Comparison of ENCODE assay signal across 1 fruit fly cellular context in genomic region chr2L:19884444-19884843, dm6.
TF ChIP-seq lines count a peak whose summit lies in the region.

No protein-coding gene starts in this region.

TF ChIP-seq in whole organism, embryonic, 481 proteins besides CTCF, POLR2A, EP300 and RAD21 (continued from another document and continues in another):
- TF ChIP-seq disco-r (GFP tag; optimal IDR thresholded peaks at IDR 0.05; lab: Kevin White, UChicago) (no peak), eyg (GFP tag; optimal IDR thresholded peaks at IDR 0.05; lab: Kevin White, UChicago) (no peak), tap (tag; optimal IDR thresholded peaks at IDR 0.05; lab: Kevin White, UChicago) (peak; percentile 48), ATbp (GFP tag; optimal IDR thresholded peaks at IDR 0.05; lab: Kevin White, UChicago) (peak; percentile 45), Drgx (GFP tag; IDR thresholded peaks at IDR 0.05; lab: Robert Waterston, UW) (peak; percentile 65), CG10274 (GFP tag; optimal IDR thresholded peaks at IDR 0.05; lab: Kevin White, UChicago) (no peak), lab (GFP tag; optimal IDR thresholded peaks at IDR 0.05; lab: Kevin White, UChicago) (peak; percentile 25), ewg (GFP tag; optimal IDR thresholded peaks at IDR 0.05; lab: Kevin White, UChicago) (peak; percentile 21), CG8924 (tag; optimal IDR thresholded peaks at IDR 0.05; lab: Kevin White, UChicago) (peak; percentile 36), Ets97D (GFP tag; optimal IDR thresholded peaks at IDR 0.05; lab: Kevin White, UChicago) (no peak), sna (GFP tag; IDR thresholded peaks at IDR 0.05; lab: Robert Waterston, UW; ENCODE audit: partially characterized antibody) (no peak), Bteb2 (GFP tag; optimal IDR thresholded peaks at IDR 0.05; lab: Kevin White, UChicago) (no peak), grn (GFP tag; optimal IDR thresholded peaks at IDR 0.05; lab: Kevin White, UChicago) (peak; percentile 5), CG9609 (GFP tag; optimal IDR thresholded peaks at IDR 0.05; lab: Kevin White, UChicago) (no peak), Rfx (GFP tag; IDR thresholded peaks at IDR 0.05; lab: Robert Waterston, UW) (no peak), CG30020 (tag; optimal IDR thresholded peaks at IDR 0.05; lab: Kevin White, UChicago) (no peak), pum (GFP tag; optimal IDR thresholded peaks at IDR 0.05; lab: Kevin White, UChicago) (peak; percentile 44), Eip74EF (GFP tag; optimal IDR thresholded peaks at IDR 0.05; lab: Kevin White, UChicago) (peak in 1 of 2 experiments; percentile 12), Dll (GFP tag; IDR thresholded peaks at IDR 0.05; lab: Robert Waterston, UW; ENCODE audit: partially characterized antibody) (no peak), Trl (optimal IDR thresholded peaks at IDR 0.05; lab: Kevin White, UChicago) (no peak), Trl (GFP tag; optimal IDR thresholded peaks at IDR 0.05; lab: Kevin White, UChicago) (no peak), sim (GFP tag; IDR thresholded peaks at IDR 0.05; lab: Robert Waterston, UW) (no peak), CG18011 (GFP tag; optimal IDR thresholded peaks at IDR 0.05; lab: Kevin White, UChicago) (no peak), croc (GFP tag; conservative IDR thresholded peaks at IDR 0.05; lab: Robert Waterston, UW) (peak; percentile 38; the same call in 1 of the 3 replicates), dati (GFP tag; IDR thresholded peaks at IDR 0.05; lab: Robert Waterston, UW) (no peak), CG12299 (tag; optimal IDR thresholded peaks at IDR 0.05; lab: Kevin White, UChicago) (no peak), CG6272 (GFP tag; IDR thresholded peaks at IDR 0.05; lab: Robert Waterston, UW) (no peak), Gsc (GFP tag; IDR thresholded peaks at IDR 0.05; lab: Robert Waterston, UW) (no peak), vnd (GFP tag; IDR thresholded peaks at IDR 0.05; lab: Robert Waterston, UW; ENCODE audit: partially characterized antibody) (no peak), bcd (GFP tag; optimal IDR thresholded peaks at IDR 0.05; lab: Kevin White, UChicago) (peak; percentile 13), D (optimal IDR thresholded peaks at IDR 0.05; lab: Kevin White, UChicago) (no peak), D (GFP tag; optimal IDR thresholded peaks at IDR 0.05; lab: Kevin White, UChicago) (peak; percentile 47), slp2 (GFP tag; optimal IDR thresholded peaks at IDR 0.05; lab: Kevin White, UChicago) (no peak), BtbVII (GFP tag; optimal IDR thresholded peaks at IDR 0.05; lab: Kevin White, UChicago) (no peak), CG7928 (GFP tag; optimal IDR thresholded peaks at IDR 0.05; lab: Kevin White, UChicago) (no peak), sisA (GFP tag; IDR thresholded peaks at IDR 0.05; lab: Robert Waterston, UW) (0 out of 2 replicates have a peak, but pooled peaks have one; percentile 47), CG15269 (tag; optimal IDR thresholded peaks at IDR 0.05; lab: Kevin White, UChicago) (peak; percentile 9), az2 (GFP tag; optimal IDR thresholded peaks at IDR 0.05; lab: Kevin White, UChicago) (peak; percentile 26), CG6854 (GFP tag; optimal IDR thresholded peaks at IDR 0.05; lab: Kevin White, UChicago) (no peak), CG15514 (GFP tag; optimal IDR thresholded peaks at IDR 0.05; lab: Kevin White, UChicago) (no peak), otp (GFP tag; IDR thresholded peaks at IDR 0.05; lab: Robert Waterston, UW) (no peak), CG11398 (GFP tag; optimal IDR thresholded peaks at IDR 0.05; lab: Kevin White, UChicago) (no peak), yki (optimal IDR thresholded peaks at IDR 0.05; lab: Kevin White, UChicago) (no peak), ftz-f1 (GFP tag; optimal IDR thresholded peaks at IDR 0.05; lab: Kevin White, UChicago) (no peak), esg (GFP tag; conservative IDR thresholded peaks at IDR 0.05; lab: Robert Waterston, UW) (no peak), CG11085 (GFP tag; IDR thresholded peaks at IDR 0.05; lab: Robert Waterston, UW) (no peak), CG9727 (GFP tag; optimal IDR thresholded peaks at IDR 0.05; lab: Kevin White, UChicago) (no peak), crp (GFP tag; optimal IDR thresholded peaks at IDR 0.05; lab: Kevin White, UChicago) (no peak), corto (GFP tag; optimal IDR thresholded peaks at IDR 0.05; lab: Kevin White, UChicago) (no peak), ssp (GFP tag; IDR thresholded peaks at IDR 0.05; lab: Robert Waterston, UW) (no peak), CG13894 (tag; optimal IDR thresholded peaks at IDR 0.05; lab: Kevin White, UChicago) (no peak), pzg (GFP tag; optimal IDR thresholded peaks at IDR 0.05; lab: Kevin White, UChicago) (no peak), trem (tag; optimal IDR thresholded peaks at IDR 0.05; lab: Kevin White, UChicago) (peak; percentile 25), Fer3 (tag; optimal IDR thresholded peaks at IDR 0.05; lab: Kevin White, UChicago) (no peak), cwo (GFP tag; optimal IDR thresholded peaks at IDR 0.05; lab: Kevin White, UChicago) (no peak), NfI (GFP tag; optimal IDR thresholded peaks at IDR 0.05; lab: Kevin White, UChicago) (no peak), abd-A (tag; optimal IDR thresholded peaks at IDR 0.05; lab: Kevin White, UChicago) (no peak), klu (GFP tag; IDR thresholded peaks at IDR 0.05; lab: Robert Waterston, UW) (no peak), D19A (tag; optimal IDR thresholded peaks at IDR 0.05; lab: Kevin White, UChicago) (peak; percentile 42), bbx (GFP tag; IDR thresholded peaks at IDR 0.05; lab: Robert Waterston, UW; ENCODE audit: partially characterized antibody) (no peak), CG1024 (GFP tag; IDR thresholded peaks at IDR 0.05; lab: Robert Waterston, UW) (no peak), inv (GFP tag; IDR thresholded peaks at IDR 0.05; lab: Robert Waterston, UW; ENCODE audit: partially characterized antibody) (no peak), CG2712 (tag; optimal IDR thresholded peaks at IDR 0.05; lab: Kevin White, UChicago) (peak; percentile 74), mld (GFP tag; IDR thresholded peaks at IDR 0.05; lab: Robert Waterston, UW; ENCODE audit: partially characterized antibody) (no peak), Doc3 (GFP tag; IDR thresholded peaks at IDR 0.05; lab: Robert Waterston, UW; ENCODE audit: partially characterized antibody) (no peak), CG6689 (GFP tag; IDR thresholded peaks at IDR 0.05; lab: Robert Waterston, UW) (peak; percentile 39; the same call in 1 of the 2 replicates), fd102C (GFP tag; optimal IDR thresholded peaks at IDR 0.05; lab: Kevin White, UChicago) (no peak), Dip3 (GFP tag; optimal IDR thresholded peaks at IDR 0.05; lab: Kevin White, UChicago) (no peak), zfh1 (GFP tag; IDR thresholded peaks at IDR 0.05; lab: Robert Waterston, UW) (0 out of 3 replicates have a peak, but pooled peaks have one; percentile 12), tup (GFP tag; optimal IDR thresholded peaks at IDR 0.05; lab: Kevin White, UChicago) (no peak), CG1529 (GFP tag; optimal IDR thresholded peaks at IDR 0.05; lab: Kevin White, UChicago) (peak; percentile 3), CG34376 (GFP tag; optimal IDR thresholded peaks at IDR 0.05; lab: Kevin White, UChicago) (no peak), CG2678 (tag; optimal IDR thresholded peaks at IDR 0.05; lab: Kevin White, UChicago) (peak; percentile 54), dan (GFP tag; IDR thresholded peaks at IDR 0.05; lab: Robert Waterston, UW) (no peak), CG30403 (GFP tag; optimal IDR thresholded peaks at IDR 0.05; lab: Kevin White, UChicago) (peak; percentile 31), CG17912 (GFP tag; optimal IDR thresholded peaks at IDR 0.05; lab: Kevin White, UChicago) (no peak), CG11247 (GFP tag; IDR thresholded peaks at IDR 0.05; lab: Robert Waterston, UW) (no peak), Six4 (GFP tag; optimal IDR thresholded peaks at IDR 0.05; lab: Kevin White, UChicago) (peak; percentile 16), nmo (GFP tag; optimal IDR thresholded peaks at IDR 0.05; lab: Kevin White, UChicago) (peak; percentile 57), CG10979 (tag; optimal IDR thresholded peaks at IDR 0.05; lab: Kevin White, UChicago) (peak; percentile 73), E2f2 (GFP tag; IDR thresholded peaks at IDR 0.05; lab: Robert Waterston, UW) (no peak), CG4328 (GFP tag; optimal IDR thresholded peaks at IDR 0.05; lab: Kevin White, UChicago) (no peak), Med (GFP tag; lab: Kevin White, UChicago) (peak; percentile 24), exex (tag; optimal IDR thresholded peaks at IDR 0.05; lab: Kevin White, UChicago) (no peak), lola (GFP tag; optimal IDR thresholded peaks at IDR 0.05; lab: Kevin White, UChicago) (peak in 1 of 3 experiments; percentile 51), NC2α (GFP tag; optimal IDR thresholded peaks at IDR 0.05; lab: Kevin White, UChicago) (no peak), CG10321 (GFP tag; IDR thresholded peaks at IDR 0.05; lab: Robert Waterston, UW) (no peak), Aef1 (GFP tag; IDR thresholded peaks at IDR 0.05; lab: Robert Waterston, UW) (no peak), stc (GFP tag; IDR thresholded peaks at IDR 0.05; lab: Robert Waterston, UW) (0 out of 2 replicates have a peak, but pooled peaks have one; percentile 27), bab2 (GFP tag; optimal IDR thresholded peaks at IDR 0.05; lab: Kevin White, UChicago) (peak; percentile 10), CG15011 (GFP tag; optimal IDR thresholded peaks at IDR 0.05; lab: Kevin White, UChicago) (no peak), pita (GFP tag; optimal IDR thresholded peaks at IDR 0.05; lab: Kevin White, UChicago) (no peak), fu2 (GFP tag; optimal IDR thresholded peaks at IDR 0.05; lab: Kevin White, UChicago) (no peak), Dip2 (GFP tag; IDR thresholded peaks at IDR 0.05; lab: Robert Waterston, UW) (no peak), Sox100B (GFP tag; optimal IDR thresholded peaks at IDR 0.05; lab: Kevin White, UChicago) (peak; percentile 22), Atf3 (GFP tag; optimal IDR thresholded peaks at IDR 0.05; lab: Kevin White, UChicago) (no peak), CG14710 (tag; optimal IDR thresholded peaks at IDR 0.05; lab: Kevin White, UChicago) (peak; percentile 59), CG3281 (GFP tag; optimal IDR thresholded peaks at IDR 0.05; lab: Kevin White, UChicago) (no peak), CG17829 (tag; optimal IDR thresholded peaks at IDR 0.05; lab: Kevin White, UChicago) (peak; percentile 63), Meics (GFP tag; optimal IDR thresholded peaks at IDR 0.05; lab: Kevin White, UChicago) (no peak), CG16779 (GFP tag; IDR thresholded peaks at IDR 0.05; lab: Robert Waterston, UW) (no peak), CG9437 (GFP tag; optimal IDR thresholded peaks at IDR 0.05; lab: Kevin White, UChicago) (peak; percentile 32), CG3065 (GFP tag; optimal IDR thresholded peaks at IDR 0.05; lab: Kevin White, UChicago) (no peak), pan (optimal IDR thresholded peaks at IDR 0.05; lab: Kevin White, UChicago) (no peak), pan (GFP tag; optimal IDR thresholded peaks at IDR 0.05 in 1 of 2, IDR thresholded peaks at IDR 0.05 in 1 of 2) (no peak), CG2875 (GFP tag; optimal IDR thresholded peaks at IDR 0.05; lab: Kevin White, UChicago) (peak; percentile 42), jigr1 (GFP tag; IDR thresholded peaks at IDR 0.05; lab: Robert Waterston, UW) (no peak), CG9215 (GFP tag; IDR thresholded peaks at IDR 0.05; lab: Robert Waterston, UW) (no peak), CG6254 (GFP tag; optimal IDR thresholded peaks at IDR 0.05; lab: Kevin White, UChicago) (no peak), scrt (GFP tag; optimal IDR thresholded peaks at IDR 0.05; lab: Kevin White, UChicago) (no peak), CoRest (tag; optimal IDR thresholded peaks at IDR 0.05; lab: Kevin White, UChicago) (peak; percentile 45), Mad (GFP tag; optimal IDR thresholded peaks at IDR 0.05; lab: Kevin White, UChicago) (no peak), CG4424 (GFP tag; optimal IDR thresholded peaks at IDR 0.05; lab: Kevin White, UChicago) (peak; percentile 38), Ptx1 (GFP tag; IDR thresholded peaks at IDR 0.05; lab: Robert Waterston, UW) (0 out of 2 replicates have a peak, but pooled peaks have one; percentile 29), PHDP (tag; optimal IDR thresholded peaks at IDR 0.05; lab: Kevin White, UChicago) (peak; percentile 20), lov (optimal IDR thresholded peaks at IDR 0.05; lab: Kevin White, UChicago) (no peak), lov (GFP tag; IDR thresholded peaks at IDR 0.05; lab: Robert Waterston, UW) (no peak), CG12391 (tag; optimal IDR thresholded peaks at IDR 0.05; lab: Kevin White, UChicago) (peak; percentile 49), CG3726 (GFP tag; IDR thresholded peaks at IDR 0.05; lab: Robert Waterston, UW) (no peak), Fer2 (tag; optimal IDR thresholded peaks at IDR 0.05; lab: Kevin White, UChicago) (no peak), CG6683 (GFP tag; optimal IDR thresholded peaks at IDR 0.05; lab: Kevin White, UChicago) (no peak), CG7357 (GFP tag; IDR thresholded peaks at IDR 0.05; lab: Robert Waterston, UW) (no peak), HmgD (GFP tag; optimal IDR thresholded peaks at IDR 0.05; lab: Kevin White, UChicago) (no peak), sr (GFP tag; IDR thresholded peaks at IDR 0.05; lab: Robert Waterston, UW) (no peak), CG13775 (GFP tag; optimal IDR thresholded peaks at IDR 0.05; lab: Kevin White, UChicago) (no peak), Taf1 (GFP tag; IDR thresholded peaks at IDR 0.05; lab: Robert Waterston, UW) (no peak), CG9797 (GFP tag; optimal IDR thresholded peaks at IDR 0.05; lab: Kevin White, UChicago) (no peak), ro (GFP tag; IDR thresholded peaks at IDR 0.05; lab: Robert Waterston, UW) (no peak), prd (optimal IDR thresholded peaks at IDR 0.05; lab: Kevin White, UChicago) (no peak), prd (GFP tag; IDR thresholded peaks at IDR 0.05; lab: Robert Waterston, UW) (peak; percentile 53; the same call in 2 of the 3 replicates), CG4360 (GFP tag; IDR thresholded peaks at IDR 0.05; lab: Robert Waterston, UW) (no peak), CG31224 (GFP tag; IDR thresholded peaks at IDR 0.05; lab: Robert Waterston, UW) (no peak), run (tag; optimal IDR thresholded peaks at IDR 0.05; lab: Kevin White, UChicago) (no peak), Optix (GFP tag; IDR thresholded peaks at IDR 0.05; lab: Robert Waterston, UW) (no peak), CG31441 (GFP tag; IDR thresholded peaks at IDR 0.05; lab: Robert Waterston, UW) (peak; percentile 53), jumu (GFP tag; optimal IDR thresholded peaks at IDR 0.05; lab: Kevin White, UChicago) (peak; percentile 8), CG11456 (GFP tag; IDR thresholded peaks at IDR 0.05; lab: Robert Waterston, UW) (no peak), Elba2 (GFP tag; optimal IDR thresholded peaks at IDR 0.05; lab: Kevin White, UChicago) (no peak)
